Worm (Caenorhabditis elegans): ENCODE measurements around the gene F35H10.6.

The F35H10.6 gene

ce11 chrIV:8289580-8290323, 10.0 kb upstream of the F35H10.6 start, which contains the start of gene daf-31:
TSS of gene daf-31 (plus strand) at chrIV:8290273.
- TF ChIP-seq lsy-27 (tag; optimal IDR thresholded peaks at IDR 0.05; ENCODE audit: borderline replicate concordance, insufficient read depth), result no peak
- TF ChIP-seq him-1 (tag; optimal IDR thresholded peaks at IDR 0.05), result no peak
- no peak for TF ChIP-seq madf-3 (GFP tag; IDR thresholded peaks at IDR 0.05)
- no peak for TF ChIP-seq bed-1 (GFP tag; IDR thresholded peaks at IDR 0.05)
- TF ChIP-seq snpc-4 (GFP tag; optimal IDR thresholded peaks at IDR 0.05), result no peak
- peak in 1 of 4 experiments; percentile 54 for TF ChIP-seq snpc-4 (tag; optimal IDR thresholded peaks at IDR 0.05)
- TF ChIP-seq B0035.1 (tag; optimal IDR thresholded peaks at IDR 0.05), result no peak
- TF ChIP-seq egl-18 (GFP tag; IDR thresholded peaks at IDR 0.05), result no peak
- no peak for TF ChIP-seq dpff-1 (tag; optimal IDR thresholded peaks at IDR 0.05)
- no peak for TF ChIP-seq mxl-1 (tag; optimal IDR thresholded peaks at IDR 0.05)
- TF ChIP-seq efl-1 (GFP tag; optimal IDR thresholded peaks at IDR 0.05), result peak; percentile 72
- no peak for TF ChIP-seq lag-1 (GFP tag; IDR thresholded peaks at IDR 0.05)
- no peak for TF ChIP-seq ztf-25 (GFP tag; IDR thresholded peaks at IDR 0.05)
- no peak for TF ChIP-seq Y67H2A.10 (GFP tag; conservative IDR thresholded peaks at IDR 0.05)
- peak; percentile 45 for TF ChIP-seq F23B12.7 (tag; optimal IDR thresholded peaks at IDR 0.05; ENCODE audit: insufficient read depth)
- TF ChIP-seq ets-4 (GFP tag; optimal IDR thresholded peaks at IDR 0.05), result no peak
- no peak for TF ChIP-seq F57C9.4 (tag; optimal IDR thresholded peaks at IDR 0.05)
- TF ChIP-seq tbp1 (GFP tag; optimal IDR thresholded peaks at IDR 0.05), result peak; percentile 24
- TF ChIP-seq unc-130 (GFP tag; optimal IDR thresholded peaks at IDR 0.05), result no peak
- no peak for TF ChIP-seq dox-1 (GFP tag; IDR thresholded peaks at IDR 0.05)
- TF ChIP-seq hmg-1.2 (GFP tag; IDR thresholded peaks at IDR 0.05), result peak; percentile 3; the same call in 1 of the 2 replicates
- no peak for TF ChIP-seq F37B4.10 (GFP tag; IDR thresholded peaks at IDR 0.05)
- no peak for TF ChIP-seq zim-3 (tag; optimal IDR thresholded peaks at IDR 0.05)
- no peak for TF ChIP-seq lin-40 (tag; optimal IDR thresholded peaks at IDR 0.05)
- TF ChIP-seq B0336.3 (GFP tag; IDR thresholded peaks at IDR 0.05), result no peak
- no peak for TF ChIP-seq ztf-26 (tag; optimal IDR thresholded peaks at IDR 0.05)
- TF ChIP-seq egl-44 (GFP tag; IDR thresholded peaks at IDR 0.05), result no peak
- no peak for TF ChIP-seq F10E7.11 (tag; optimal IDR thresholded peaks at IDR 0.05)
- TF ChIP-seq rcor-1 (GFP tag; IDR thresholded peaks at IDR 0.05), result no peak
- peak; percentile 7 for TF ChIP-seq lsl-1 (GFP tag; optimal IDR thresholded peaks at IDR 0.05)
- peak; percentile 6; the same call in 1 of the 2 replicates for TF ChIP-seq madf-6 (GFP tag; IDR thresholded peaks at IDR 0.05)
- peak; percentile 87 for TF ChIP-seq F33H1.4 (GFP tag; IDR thresholded peaks at IDR 0.05)
- peak; percentile 67 for TF ChIP-seq dpl-1 (GFP tag; optimal IDR thresholded peaks at IDR 0.05)
- no peak for TF ChIP-seq mcd-1 (GFP tag; IDR thresholded peaks at IDR 0.05)
- no peak for TF ChIP-seq ekl-4 (GFP tag; IDR thresholded peaks at IDR 0.05)
- TF ChIP-seq zfh-2 (GFP tag; conservative IDR thresholded peaks at IDR 0.05), result no peak
- no peak for TF ChIP-seq madf-10 (tag; optimal IDR thresholded peaks at IDR 0.05)
- TF ChIP-seq attf-5 (GFP tag; optimal IDR thresholded peaks at IDR 0.05), result peak; percentile 55
- TF ChIP-seq K11D2.4 (GFP tag; IDR thresholded peaks at IDR 0.05), result no peak

DNA sequence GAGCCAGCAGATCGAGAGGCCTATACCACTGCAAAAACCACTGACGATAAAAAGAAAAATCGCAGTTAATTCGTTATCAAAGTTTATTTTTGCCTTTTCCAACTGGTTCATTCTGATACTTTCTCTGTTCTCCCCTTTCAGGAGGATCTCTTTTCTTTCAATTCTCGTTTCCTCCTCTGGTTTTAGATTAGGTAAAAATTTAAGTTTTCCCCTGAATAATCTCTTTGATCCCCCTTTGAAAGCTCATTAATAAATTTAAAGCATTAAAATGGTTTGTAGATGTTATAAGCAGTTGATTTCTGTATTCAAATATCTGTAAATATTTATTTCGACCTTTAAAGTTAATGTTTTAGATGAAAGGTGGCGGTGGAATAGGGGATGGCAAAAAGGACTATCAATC, 8.5 kb upstream of the F35H10.6 start, which contains the start of gene K07H8.2:
Gene K07H8.2, plus strand, starts transcription at position 301 of the 400 bp plus-strand sequence.
- TF ChIP-seq F49E8.2 (tag; optimal IDR thresholded peaks at IDR 0.05; ENCODE audit: insufficient read depth) (peak; percentile 35), Y67H2A.10 (GFP tag; conservative IDR thresholded peaks at IDR 0.05) (no peak)

All from whole organism, young adult.